Fruit fly (Drosophila melanogaster) Kc167 (cell line): ENCODE results near the gene CG13060.

Source experiments
- Myc ChIP-seq: fragments of >200 bp; optimal IDR thresholded peaks from 2 replicates; lab custom pipeline; 2017; ENCODE audit warnings: missing external identifiers
- Sin3A ChIP-seq: fragments of >200 bp; optimal IDR thresholded peaks from 2 replicates; lab custom pipeline; 2018; ENCODE audit warnings: missing external identifiers
- h ChIP-seq: fragments of >200 bp; optimal IDR thresholded peaks from 3 replicates; lab custom pipeline; 2018; ENCODE audit warnings: missing external identifiers
- insv ChIP-seq: fragments of >200 bp; optimal IDR thresholded peaks from 3 replicates; lab custom pipeline; 2018; ENCODE audit warnings: missing external identifiers
- psq ChIP-seq: fragments of >200 bp; optimal IDR thresholded peaks from 2 replicates; lab custom pipeline; 2017; ENCODE audit warnings: missing external identifiers
- ttk ChIP-seq: sonication (Bioruptor generic); optimal IDR thresholded peaks from 2 replicates; lab custom pipeline; 2017; ENCODE audit warnings: missing external identifiers

Gene CG13060

DNA sequence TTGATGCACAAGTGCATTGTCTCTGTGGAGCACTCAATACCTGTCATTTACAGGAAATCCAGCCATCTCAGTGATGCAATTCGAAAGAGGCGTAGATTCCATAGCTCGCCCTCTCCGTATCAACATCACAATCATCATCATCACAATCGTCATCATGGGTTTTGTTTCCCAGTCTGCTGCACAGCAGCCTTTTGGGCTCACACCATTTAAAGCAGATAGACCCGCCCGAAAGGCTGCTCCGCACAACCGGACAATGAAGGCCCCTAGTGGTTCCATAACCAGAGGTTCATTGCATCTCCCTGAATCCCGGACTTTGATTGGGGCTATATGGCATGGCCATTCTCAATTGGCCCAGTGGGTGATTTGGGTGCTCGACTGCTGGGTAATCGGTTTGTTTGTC lies 15.2 kb downstream of the CG13060 start:
- no peak for TF ChIP-seq h (lab: Kevin White, UChicago)
- no peak for TF ChIP-seq insv (lab: Kevin White, UChicago)
- TF ChIP-seq Myc (lab: Kevin White, UChicago): no peak
- TF ChIP-seq ttk (lab: Kevin White, UChicago): no peak
- no peak for TF ChIP-seq psq (lab: Kevin White, UChicago)
- no peak for TF ChIP-seq Sin3A (lab: Kevin White, UChicago)

- TF ChIP-seq h (lab: Kevin White, UChicago): no peak
- no peak for TF ChIP-seq insv (lab: Kevin White, UChicago)
- TF ChIP-seq ttk (lab: Kevin White, UChicago): no peak
- no peak for TF ChIP-seq Sin3A (lab: Kevin White, UChicago)
- no peak for TF ChIP-seq psq (lab: Kevin White, UChicago)
- no peak for TF ChIP-seq Myc (lab: Kevin White, UChicago)
These were observed 18.1 kb downstream of the CG13060 start for dm6 chr3L:16337739-16338138.

dm6 chr3L:16338703-16339102 lies 19.0 kb downstream of the CG13060 start, which contains the start of gene CG4998:
CG4998 (plus strand) TSS chr3L:16339003.
- no peak for TF ChIP-seq ttk (lab: Kevin White, UChicago)
- no peak for TF ChIP-seq h (lab: Kevin White, UChicago)
- TF ChIP-seq Myc (lab: Kevin White, UChicago): no peak
- no peak for TF ChIP-seq insv (lab: Kevin White, UChicago)

- no peak for TF ChIP-seq Sin3A (lab: Kevin White, UChicago)
- TF ChIP-seq ttk (lab: Kevin White, UChicago): no peak
- no peak for TF ChIP-seq Myc (lab: Kevin White, UChicago)
- no peak for TF ChIP-seq psq (lab: Kevin White, UChicago)
These were observed 19.8 kb downstream of the CG13060 start for dm6 chr3L:16339463-16339862.

DNA sequence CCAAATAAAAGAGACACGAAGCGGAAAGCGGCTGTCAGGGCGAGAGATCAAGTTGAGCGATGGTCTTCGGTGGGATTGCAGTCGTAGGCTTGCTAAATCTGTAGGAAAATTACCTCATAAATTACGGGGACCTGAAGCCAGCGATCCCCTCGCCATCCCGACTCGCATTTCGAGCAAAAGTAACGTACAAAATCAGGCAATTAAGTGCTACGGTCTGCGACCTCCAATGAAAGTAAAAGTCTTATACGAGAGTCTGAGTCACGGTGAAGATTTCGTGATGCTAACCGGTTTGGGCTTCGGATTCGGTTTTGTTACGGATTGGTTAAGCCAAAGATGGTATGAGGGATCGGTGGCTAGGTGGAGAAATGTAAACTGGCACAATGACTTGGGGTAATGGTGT lies 20.2 kb downstream of the CG13060 start:
- no peak for TF ChIP-seq insv (lab: Kevin White, UChicago)
- no peak for TF ChIP-seq Sin3A (lab: Kevin White, UChicago)
- no peak for TF ChIP-seq ttk (lab: Kevin White, UChicago)
- TF ChIP-seq h (lab: Kevin White, UChicago): no peak
- no peak for TF ChIP-seq Myc (lab: Kevin White, UChicago)
- no peak for TF ChIP-seq psq (lab: Kevin White, UChicago)

- TF ChIP-seq insv (lab: Kevin White, UChicago): no peak
- TF ChIP-seq Sin3A (lab: Kevin White, UChicago): no peak
- TF ChIP-seq h (lab: Kevin White, UChicago): no peak
- TF ChIP-seq psq (lab: Kevin White, UChicago): no peak
- TF ChIP-seq ttk (lab: Kevin White, UChicago): no peak
- TF ChIP-seq Myc (lab: Kevin White, UChicago): no peak
These were observed 26.4 kb downstream of the CG13060 start, which contains the start of gene CG33257 for dm6 chr3L:16346023-16346422. CG33257 (plus strand) TSS chr3L:16346323.

DNA sequence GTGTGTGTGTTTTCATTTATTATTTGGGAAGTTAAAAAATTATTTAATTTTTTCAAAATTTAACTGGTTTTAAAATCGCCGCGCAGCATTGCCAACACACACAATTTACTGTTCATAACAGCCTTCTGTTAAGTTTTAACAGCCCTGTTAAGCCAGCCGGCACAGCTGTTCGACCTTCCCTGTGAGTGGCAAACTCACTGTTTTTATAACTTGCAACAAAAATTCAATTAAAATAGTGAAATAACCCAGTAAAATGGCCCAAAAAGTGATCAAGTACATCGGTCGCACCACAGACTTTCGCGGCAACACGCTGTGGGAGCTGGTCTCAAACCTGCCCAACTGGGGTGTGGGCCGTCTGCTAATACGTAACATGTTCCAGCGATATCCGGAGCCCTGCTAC lies 28.3 kb downstream of the CG13060 start, which contains the start of gene mRpS34:
Gene mRpS34 (plus strand): TSS at position 161 of the 400 bp plus-strand sequence.
- TF ChIP-seq Sin3A (lab: Kevin White, UChicago) (no peak), h (lab: Kevin White, UChicago) (no peak), Myc (lab: Kevin White, UChicago) (no peak), insv (lab: Kevin White, UChicago) (no peak), psq (lab: Kevin White, UChicago) (no peak), ttk (lab: Kevin White, UChicago) (no peak)

DNA sequence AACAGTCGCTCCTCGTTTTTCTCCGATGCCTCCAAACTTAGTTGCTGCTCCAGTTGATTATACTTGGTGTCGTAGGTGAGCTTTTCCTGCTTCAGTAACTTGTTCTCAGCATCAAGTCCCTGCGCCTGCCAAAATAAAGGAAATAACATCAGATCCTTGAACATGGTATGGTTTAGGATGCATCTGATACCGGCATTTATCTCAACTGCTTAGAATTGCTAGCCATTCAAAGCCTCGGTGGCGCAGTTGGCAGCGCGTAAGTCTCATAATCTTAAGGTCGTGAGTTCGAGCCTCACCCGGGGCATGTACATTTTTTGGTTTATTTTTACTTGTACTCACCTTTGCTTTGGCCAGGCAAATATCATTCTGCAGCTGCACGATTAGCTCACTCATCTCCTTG lies 30.0 kb downstream of the CG13060 start:
- TF ChIP-seq Myc (lab: Kevin White, UChicago): no peak

dm6 chr3L:16351770-16352429 lies 32.2 kb downstream of the CG13060 start, which contains the start of the genes Golgin104 and Tcs3:
Golgin104 (minus strand) TSS chr3L:16351951.
Tcs3 (plus strand) TSS chr3L:16351991.
- no peak for TF ChIP-seq Sin3A (lab: Kevin White, UChicago)
- no peak for TF ChIP-seq psq (lab: Kevin White, UChicago)
- TF ChIP-seq h (lab: Kevin White, UChicago): no peak
- TF ChIP-seq insv (lab: Kevin White, UChicago): no peak
- TF ChIP-seq ttk (lab: Kevin White, UChicago): no peak
- TF ChIP-seq Myc (lab: Kevin White, UChicago): no peak

- TF ChIP-seq h (lab: Kevin White, UChicago): no peak
- TF ChIP-seq ttk (lab: Kevin White, UChicago): no peak
- TF ChIP-seq Myc (lab: Kevin White, UChicago): no peak
- TF ChIP-seq psq (lab: Kevin White, UChicago): no peak
- TF ChIP-seq insv (lab: Kevin White, UChicago): no peak
- TF ChIP-seq Sin3A (lab: Kevin White, UChicago): no peak
These were observed 34.5 kb downstream of the CG13060 start, which contains the start of gene Pdh for dm6 chr3L:16354197-16354596. Pdh (minus strand) TSS chr3L:16354297.

DNA sequence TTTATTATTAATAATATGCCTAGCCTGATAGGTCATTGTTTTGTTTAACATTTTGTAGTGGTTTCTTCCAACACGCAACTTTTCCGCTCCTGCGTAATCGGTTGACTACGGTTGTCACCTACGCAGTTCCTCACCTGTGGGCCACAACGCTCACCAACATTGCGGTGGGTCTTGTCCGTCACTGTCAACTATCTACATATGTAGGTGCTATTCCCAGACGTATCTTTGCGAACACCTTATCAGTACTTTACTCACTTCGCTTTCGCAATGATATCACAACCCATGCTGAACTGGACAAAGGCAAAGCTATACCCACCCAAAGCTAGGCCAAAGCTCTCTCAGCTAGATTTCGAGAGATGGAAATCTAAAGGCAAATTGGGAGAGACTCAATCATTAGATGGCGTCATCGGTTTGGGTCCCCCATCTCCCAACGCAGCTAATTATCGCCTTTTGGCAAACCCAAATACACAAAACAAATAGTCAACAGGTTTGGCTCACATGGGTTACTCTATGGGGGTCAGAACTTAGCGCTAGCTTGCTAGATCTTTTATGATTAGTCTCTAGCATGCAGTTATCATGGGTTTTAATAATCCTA lies 36.6 kb downstream of the CG13060 start:
- no peak for TF ChIP-seq ttk (lab: Kevin White, UChicago)
- TF ChIP-seq Sin3A (lab: Kevin White, UChicago): no peak
- no peak for TF ChIP-seq Myc (lab: Kevin White, UChicago)
- TF ChIP-seq h (lab: Kevin White, UChicago): no peak
- no peak for TF ChIP-seq psq (lab: Kevin White, UChicago)
- TF ChIP-seq insv (lab: Kevin White, UChicago): no peak
